ENCODE assay signal across 3 worm cellular contexts in the genomic region with DNA sequence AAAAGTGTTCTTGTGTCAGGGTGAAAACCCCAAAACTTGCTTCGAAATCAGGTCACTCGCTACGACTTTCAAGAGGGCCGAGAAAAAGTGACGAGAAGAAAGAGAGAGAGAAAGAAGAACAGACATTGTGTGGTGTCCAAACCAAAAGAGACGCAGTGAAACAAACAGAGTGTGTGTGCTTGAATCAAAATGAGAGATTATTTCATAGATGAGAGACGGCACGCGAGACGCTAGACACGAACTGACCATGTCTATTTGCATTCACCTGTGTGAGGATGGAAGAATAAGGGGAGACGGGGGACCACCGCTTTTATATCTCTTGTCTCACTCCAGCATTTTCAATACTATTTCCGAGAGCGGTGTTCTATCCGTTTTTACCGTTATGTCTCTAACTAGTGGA.
TF ChIP-seq lines count a peak whose summit lies in the region.

No protein-coding gene starts in this region.

TF ChIP-seq in whole organism, L2 larva, 48 proteins besides CTCF, POLR2A, EP300 and RAD21 (continued from another document):
- TF ChIP-seq peb-1 (tag; optimal IDR thresholded peaks at IDR 0.05; lab: Kevin White, UChicago) (no peak), gmeb-1 (tag; optimal IDR thresholded peaks at IDR 0.05; lab: Kevin White, UChicago) (peak; percentile 42), blmp-1 (tag; optimal IDR thresholded peaks at IDR 0.05; lab: Kevin White, UChicago; ENCODE audit: insufficient read depth) (peak; percentile 50), C34F6.9 (tag; optimal IDR thresholded peaks at IDR 0.05; lab: Kevin White, UChicago) (peak; percentile 79), mdl-1 (tag; optimal IDR thresholded peaks at IDR 0.05; lab: Kevin White, UChicago) (peak; percentile 28 to 70), ceh-82 (tag; optimal IDR thresholded peaks at IDR 0.05; lab: Kevin White, UChicago) (peak; percentile 37), ceh-16 (tag; optimal IDR thresholded peaks at IDR 0.05; lab: Kevin White, UChicago) (peak; percentile 56), snpc-4 (tag; optimal IDR thresholded peaks at IDR 0.05; lab: Kevin White, UChicago) (peak; percentile 12), zag-1 (tag; optimal IDR thresholded peaks at IDR 0.05; lab: Kevin White, UChicago) (peak; percentile 31), lin-11 (tag; optimal IDR thresholded peaks at IDR 0.05; lab: Kevin White, UChicago) (no peak), alr-1 (tag; optimal IDR thresholded peaks at IDR 0.05; lab: Kevin White, UChicago) (no peak), nhr-12 (tag; optimal IDR thresholded peaks at IDR 0.05; lab: Kevin White, UChicago) (no peak), elt-3 (tag; optimal IDR thresholded peaks at IDR 0.05; lab: Kevin White, UChicago) (no peak), nhr-10 (tag; optimal IDR thresholded peaks at IDR 0.05; lab: Kevin White, UChicago) (no peak), lin-13 (GFP tag; optimal IDR thresholded peaks at IDR 0.05; lab: Kevin White, UChicago) (peak; percentile 32), crh-2 (tag; optimal IDR thresholded peaks at IDR 0.05; lab: Kevin White, UChicago) (peak; percentile 60), lsy-2 (tag; optimal IDR thresholded peaks at IDR 0.05; lab: Kevin White, UChicago) (peak; percentile 6 to 62), Y55F3AM.14 (GFP tag; optimal IDR thresholded peaks at IDR 0.05; lab: Kevin White, UChicago) (no peak), unc-39 (tag; optimal IDR thresholded peaks at IDR 0.05; lab: Kevin White, UChicago) (no peak), nhr-77 (tag; optimal IDR thresholded peaks at IDR 0.05; lab: Kevin White, UChicago) (no peak), dmd-4 (tag; optimal IDR thresholded peaks at IDR 0.05; lab: Kevin White, UChicago) (no peak), ztf-11 (tag; optimal IDR thresholded peaks at IDR 0.05; lab: Kevin White, UChicago) (no peak), unc-55 (GFP tag; optimal IDR thresholded peaks at IDR 0.05; lab: Kevin White, UChicago) (peak; percentile 69), nhr-6 (tag; optimal IDR thresholded peaks at IDR 0.05; lab: Kevin White, UChicago) (no peak), nhr-21 (tag; optimal IDR thresholded peaks at IDR 0.05; lab: Kevin White, UChicago) (peak; percentile 63)

TF ChIP-seq in whole organism, L4 larva, 104 proteins besides CTCF, POLR2A, EP300 and RAD21 (continued from another document and continues in another):
- TF ChIP-seq ceh-32 (tag; optimal IDR thresholded peaks at IDR 0.05; lab: Kevin White, UChicago; ENCODE audit: poor library complexity), result no peak
- TF ChIP-seq nhr-48 (tag; optimal IDR thresholded peaks at IDR 0.05; lab: Kevin White, UChicago), result peak; percentile 53
- TF ChIP-seq mxl-3 (GFP tag; optimal IDR thresholded peaks at IDR 0.05; lab: Kevin White, UChicago), result peak; percentile 81
- no peak for TF ChIP-seq ztf-7 (tag; optimal IDR thresholded peaks at IDR 0.05; lab: Kevin White, UChicago)
- peak; percentile 97 for TF ChIP-seq nhr-6 (tag; optimal IDR thresholded peaks at IDR 0.05; lab: Kevin White, UChicago)
- no peak for TF ChIP-seq skn-1 (tag; optimal IDR thresholded peaks at IDR 0.05; lab: Kevin White, UChicago)
- no peak for TF ChIP-seq ceh-28 (tag; optimal IDR thresholded peaks at IDR 0.05; lab: Kevin White, UChicago)
- no peak for TF ChIP-seq lir-3 (tag; optimal IDR thresholded peaks at IDR 0.05; lab: Kevin White, UChicago)
- no peak for TF ChIP-seq lin-15B (tag; optimal IDR thresholded peaks at IDR 0.05; lab: Kevin White, UChicago)
- TF ChIP-seq cey-2 (tag; optimal IDR thresholded peaks at IDR 0.05; lab: Kevin White, UChicago; ENCODE audit: borderline replicate concordance, insufficient read depth), result no peak
- TF ChIP-seq dmd-9 (GFP tag; IDR thresholded peaks at IDR 0.05; lab: Robert Waterston, UW), result no peak
- TF ChIP-seq zag-1 (tag; optimal IDR thresholded peaks at IDR 0.05; lab: Kevin White, UChicago), result no peak
- no peak for TF ChIP-seq daf-19 (GFP tag; conservative IDR thresholded peaks at IDR 0.05; lab: Robert Waterston, UW)
- TF ChIP-seq hmg-1.1 (GFP tag; IDR thresholded peaks at IDR 0.05; lab: Robert Waterston, UW), result peak; percentile 62
- TF ChIP-seq hlh-11 (tag; optimal IDR thresholded peaks at IDR 0.05; lab: Kevin White, UChicago), result peak; percentile 89
- TF ChIP-seq rbr-2 (tag; optimal IDR thresholded peaks at IDR 0.05; lab: Kevin White, UChicago), result peak; percentile 58
- TF ChIP-seq sdz-12 (GFP tag; optimal IDR thresholded peaks at IDR 0.05; lab: Kevin White, UChicago), result no peak
- no peak for TF ChIP-seq daf-12 (tag; optimal IDR thresholded peaks at IDR 0.05; lab: Kevin White, UChicago)
- peak; percentile 4 for TF ChIP-seq nhr-102 (tag; optimal IDR thresholded peaks at IDR 0.05; lab: Kevin White, UChicago)
- no peak for TF ChIP-seq fkh-10 (GFP tag; optimal IDR thresholded peaks at IDR 0.05; lab: Kevin White, UChicago)
- peak; percentile 61 for TF ChIP-seq nhr-77 (tag; optimal IDR thresholded peaks at IDR 0.05; lab: Kevin White, UChicago)
- TF ChIP-seq mdl-1 (tag; optimal IDR thresholded peaks at IDR 0.05; lab: Kevin White, UChicago), result peak; percentile 53 to 90
- no peak for TF ChIP-seq zfp-2 (tag; optimal IDR thresholded peaks at IDR 0.05; lab: Kevin White, UChicago)
- TF ChIP-seq dve-1 (tag; optimal IDR thresholded peaks at IDR 0.05; lab: Kevin White, UChicago; ENCODE audit: insufficient read depth), result peak; percentile 65
- TF ChIP-seq nhr-28 (tag; optimal IDR thresholded peaks at IDR 0.05; lab: Kevin White, UChicago), result peak; percentile 83
- no peak for TF ChIP-seq tag-97 (GFP tag; IDR thresholded peaks at IDR 0.05; lab: Robert Waterston, UW)
- no peak for TF ChIP-seq lin-29 (GFP tag; IDR thresholded peaks at IDR 0.05; lab: Robert Waterston, UW)
- TF ChIP-seq ama-1 (optimal IDR thresholded peaks at IDR 0.05; lab: Kevin White, UChicago), result no peak
- TF ChIP-seq ceh-44 (GFP tag; IDR thresholded peaks at IDR 0.05; lab: Robert Waterston, UW), result no peak
- peak in 1 of 2 experiments; percentile 74 for TF ChIP-seq unc-62 (GFP tag; optimal IDR thresholded peaks at IDR 0.05 in 1 of 2; lab: Kevin White, UChicago)
- TF ChIP-seq unc-62 (tag; optimal IDR thresholded peaks at IDR 0.05; lab: Kevin White, UChicago), result no peak
- no peak for TF ChIP-seq fos-1 (tag; optimal IDR thresholded peaks at IDR 0.05; lab: Kevin White, UChicago)
- no peak for TF ChIP-seq zip-11 (GFP tag; IDR thresholded peaks at IDR 0.05; lab: Robert Waterston, UW)
- TF ChIP-seq mxl-2 (GFP tag; conservative IDR thresholded peaks at IDR 0.05; lab: Robert Waterston, UW), result no peak
- TF ChIP-seq zfp-3 (GFP tag; conservative IDR thresholded peaks at IDR 0.05; lab: Robert Waterston, UW), result no peak
- TF ChIP-seq ces-1 (GFP tag; optimal IDR thresholded peaks at IDR 0.05; lab: Kevin White, UChicago), result no peak
- peak; percentile 75 for TF ChIP-seq hlh-30 (tag; optimal IDR thresholded peaks at IDR 0.05; lab: Kevin White, UChicago; ENCODE audit: insufficient read depth)
- peak; percentile 68 for TF ChIP-seq dmd-6 (GFP tag; IDR thresholded peaks at IDR 0.05; lab: Robert Waterston, UW)
- TF ChIP-seq Y75B8A.6 (GFP tag; IDR thresholded peaks at IDR 0.05; lab: Robert Waterston, UW), result no peak
- no peak for TF ChIP-seq ztf-11 (tag; optimal IDR thresholded peaks at IDR 0.05; lab: Kevin White, UChicago)
- peak; percentile 78 for TF ChIP-seq mep-1 (tag; optimal IDR thresholded peaks at IDR 0.05; lab: Kevin White, UChicago)
- no peak for TF ChIP-seq F26F4.8 (GFP tag; conservative IDR thresholded peaks at IDR 0.05; lab: Robert Waterston, UW)
- TF ChIP-seq nhr-11 (tag; optimal IDR thresholded peaks at IDR 0.05; lab: Kevin White, UChicago), result peak; percentile 54
- no peak for TF ChIP-seq ceh-82 (tag; optimal IDR thresholded peaks at IDR 0.05; lab: Kevin White, UChicago)
- no peak for TF ChIP-seq tra-1 (GFP tag; IDR thresholded peaks at IDR 0.05; lab: Robert Waterston, UW)
- TF ChIP-seq T26A8.4 (GFP tag; IDR thresholded peaks at IDR 0.05; lab: Robert Waterston, UW), result peak; percentile 35; the same call in 1 of the 2 replicates
- no peak for TF ChIP-seq lin-39 (tag; optimal IDR thresholded peaks at IDR 0.05; lab: Kevin White, UChicago)
- no peak for TF ChIP-seq F44E2.7 (GFP tag; IDR thresholded peaks at IDR 0.05; lab: Robert Waterston, UW)
- TF ChIP-seq dpl-1 (GFP tag; optimal IDR thresholded peaks at IDR 0.05; lab: Kevin White, UChicago), result peak; percentile 48
- TF ChIP-seq nhr-25 (tag; optimal IDR thresholded peaks at IDR 0.05; lab: Kevin White, UChicago; ENCODE audit: borderline replicate concordance, insufficient read depth), result no peak
- no peak for TF ChIP-seq nhr-237 (tag; optimal IDR thresholded peaks at IDR 0.05; lab: Kevin White, UChicago)
- TF ChIP-seq ZK337.2 (GFP tag; IDR thresholded peaks at IDR 0.05; lab: Robert Waterston, UW), result no peak
- TF ChIP-seq nhr-41 (GFP tag; IDR thresholded peaks at IDR 0.05; lab: Robert Waterston, UW), result no peak

TF ChIP-seq in whole organism, late embryonic, 69 proteins besides CTCF, POLR2A, EP300 and RAD21 (continued from another document):
- no peak for TF ChIP-seq fkh-6 (tag; optimal IDR thresholded peaks at IDR 0.05; lab: Kevin White, UChicago)
- TF ChIP-seq ceh-30 (tag; optimal IDR thresholded peaks at IDR 0.05; lab: Kevin White, UChicago), result peak; percentile 0
- no peak for TF ChIP-seq madf-2 (tag; optimal IDR thresholded peaks at IDR 0.05; lab: Kevin White, UChicago)
- peak; percentile 56 for TF ChIP-seq rnt-1 (tag; optimal IDR thresholded peaks at IDR 0.05; lab: Kevin White, UChicago)
- peak; percentile 67 for TF ChIP-seq ceh-19 (GFP tag; optimal IDR thresholded peaks at IDR 0.05; lab: Kevin White, UChicago)
- peak; percentile 75 for TF ChIP-seq nfya-1 (tag; optimal IDR thresholded peaks at IDR 0.05; lab: Kevin White, UChicago)
